Worm (Caenorhabditis elegans): ENCODE data around the gene H05C05.2.

The H05C05.2 gene

DNA sequence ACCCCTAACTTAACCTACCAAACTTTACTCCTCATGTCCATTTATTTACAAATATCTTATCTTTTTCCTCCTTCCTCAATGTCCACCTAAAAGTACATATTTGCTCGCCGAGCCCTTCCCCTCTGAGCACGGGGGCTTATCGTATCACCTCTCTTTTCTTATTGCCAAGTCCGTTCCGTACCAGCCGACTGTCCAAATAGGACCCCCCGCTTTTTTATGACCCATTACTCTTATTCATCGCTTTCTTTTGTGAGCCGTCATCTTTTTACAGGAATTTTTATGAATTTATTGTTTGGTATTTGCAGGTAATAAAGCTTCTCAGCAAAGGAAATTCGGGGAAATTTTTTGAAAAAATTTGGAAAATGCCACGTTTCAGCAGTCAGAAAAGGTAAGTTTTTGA is 16.7 kb upstream of the H05C05.2 start, which contains the start of gene Y55D5A.1:
Gene Y55D5A.1, plus strand, starts transcription at position 301 of the 400 bp plus-strand sequence.
- TF ChIP-seq blmp-1 (tag; optimal IDR thresholded peaks at IDR 0.05) (no peak), drap-1 (GFP tag; optimal IDR thresholded peaks at IDR 0.05) (no peak), elt-1 (tag; optimal IDR thresholded peaks at IDR 0.05; ENCODE audit: borderline replicate concordance, insufficient read depth) (no peak), ceh-43 (GFP tag; optimal IDR thresholded peaks at IDR 0.05) (no peak), nhr-28 (tag; optimal IDR thresholded peaks at IDR 0.05) (no peak), flh-1 (GFP tag; optimal IDR thresholded peaks at IDR 0.05) (no peak), ztf-11 (tag; optimal IDR thresholded peaks at IDR 0.05) (no peak), unc-62 (GFP tag; optimal IDR thresholded peaks at IDR 0.05) (no peak)

DNA sequence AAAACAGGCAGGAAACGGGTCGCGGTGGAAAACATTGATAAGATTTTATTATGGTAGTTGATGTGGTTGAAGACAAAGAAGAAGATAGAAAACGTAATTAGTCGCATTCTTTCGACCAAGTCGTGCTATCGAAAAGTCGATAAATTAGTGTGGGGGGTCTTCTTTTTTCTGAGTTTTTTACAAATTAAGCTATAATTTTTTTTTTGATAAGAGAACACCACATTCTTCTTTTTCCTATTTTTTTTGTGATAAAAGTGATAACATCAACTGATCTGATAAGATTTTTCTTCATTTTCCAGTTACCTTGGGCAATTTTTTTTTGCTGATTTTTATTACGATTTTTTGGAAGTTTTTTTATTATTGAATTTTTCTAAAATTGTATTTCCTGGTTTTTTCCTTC is 15.5 kb upstream of the H05C05.2 start:
- TF ChIP-seq tbx-8 (GFP tag; optimal IDR thresholded peaks at IDR 0.05) = no peak
- TF ChIP-seq lin-13 (tag; optimal IDR thresholded peaks at IDR 0.05) = no peak
- TF ChIP-seq sptf-1 (tag; optimal IDR thresholded peaks at IDR 0.05) = no peak
- no peak for TF ChIP-seq bed-3 (GFP tag; optimal IDR thresholded peaks at IDR 0.05)
- no peak for TF ChIP-seq ces-1 (GFP tag; optimal IDR thresholded peaks at IDR 0.05)
- no peak for TF ChIP-seq lin-32 (GFP tag; optimal IDR thresholded peaks at IDR 0.05)
- TF ChIP-seq ham-2 (GFP tag; optimal IDR thresholded peaks at IDR 0.05) = no peak
- TF ChIP-seq nhr-28 (tag; optimal IDR thresholded peaks at IDR 0.05) = no peak
- TF ChIP-seq ceh-83 (GFP tag; optimal IDR thresholded peaks at IDR 0.05) = no peak

DNA sequence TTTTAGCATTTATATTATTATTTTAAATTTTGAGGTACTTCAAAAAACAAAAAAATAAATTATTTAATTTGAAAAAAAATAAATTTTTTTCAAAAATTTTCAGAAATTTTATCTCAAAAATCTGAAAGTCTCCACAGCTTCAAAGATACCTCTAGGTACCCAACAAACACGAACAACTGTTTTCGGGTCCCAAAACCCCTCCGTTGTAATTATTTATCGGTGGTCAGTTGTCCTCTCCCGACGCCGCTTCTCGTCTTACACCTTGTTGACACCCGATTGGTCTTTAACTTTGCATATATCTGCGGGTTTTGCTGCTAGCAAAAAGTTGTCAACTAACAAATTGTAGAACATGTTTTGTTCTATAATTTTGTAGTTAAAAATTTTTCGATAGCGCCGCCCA is 10.7 kb upstream of the H05C05.2 start:
- TF ChIP-seq mep-1 (tag; optimal IDR thresholded peaks at IDR 0.05) (no peak), hlh-1 (tag; optimal IDR thresholded peaks at IDR 0.05) (peak; percentile 97), zip-8 (tag; optimal IDR thresholded peaks at IDR 0.05) (no peak)

DNA sequence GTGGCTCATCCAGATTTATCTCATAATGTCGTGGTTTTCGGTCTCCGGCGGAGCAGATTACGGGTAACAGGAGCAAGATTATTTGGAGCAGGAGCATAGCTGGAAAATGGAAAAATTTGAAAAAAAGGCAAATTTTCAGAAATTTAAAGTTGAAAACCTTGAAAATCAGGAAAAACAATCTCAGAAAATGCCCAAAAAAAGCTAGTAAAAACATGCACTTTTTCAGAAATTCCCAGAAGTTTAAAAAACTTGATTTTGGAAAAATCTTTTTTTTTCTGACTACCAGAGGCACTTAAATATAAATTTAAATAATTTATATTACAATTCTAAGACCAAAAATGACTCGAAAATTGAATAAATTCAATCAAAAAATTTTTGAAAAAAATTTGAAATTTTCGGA is 10.3 kb upstream of the H05C05.2 start, which contains the start of gene Y55D5A.3:
Gene Y55D5A.3, minus strand, starts transcription at position 101 of the 400 bp plus-strand sequence.
- no peak for TF ChIP-seq cnd-1 (tag; optimal IDR thresholded peaks at IDR 0.05)
- TF ChIP-seq ces-1 (GFP tag; optimal IDR thresholded peaks at IDR 0.05) = no peak
- no peak for TF ChIP-seq sem-2 (GFP tag; optimal IDR thresholded peaks at IDR 0.05)
- no peak for TF ChIP-seq bed-3 (GFP tag; optimal IDR thresholded peaks at IDR 0.05)
- TF ChIP-seq ztf-11 (tag; optimal IDR thresholded peaks at IDR 0.05) = no peak
- no peak for TF ChIP-seq unc-120 (tag; optimal IDR thresholded peaks at IDR 0.05; ENCODE audit: poor library complexity, severe bottlenecking)
- TF ChIP-seq zip-8 (tag; optimal IDR thresholded peaks at IDR 0.05) = no peak

DNA sequence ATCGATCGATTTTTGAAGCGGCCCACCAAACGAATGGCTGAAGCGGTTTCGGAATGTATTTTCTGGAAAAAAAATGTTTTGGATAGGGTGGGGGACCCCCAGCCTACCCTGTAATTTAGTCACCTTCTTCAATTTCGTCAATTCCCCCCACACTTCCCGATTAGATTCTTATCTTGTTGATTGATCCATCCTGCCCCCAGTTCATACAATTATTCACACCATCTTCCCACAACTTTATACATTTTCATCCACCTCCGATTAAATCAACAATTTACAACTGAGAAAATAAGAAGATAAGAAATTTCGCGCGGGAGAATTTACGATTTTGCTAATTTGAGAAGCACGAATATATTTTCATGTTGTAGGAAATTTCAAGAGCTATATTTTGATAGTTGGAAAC is 7.5 kb upstream of the H05C05.2 start:
- peak; percentile 59 for TF ChIP-seq elt-1 (tag; optimal IDR thresholded peaks at IDR 0.05; ENCODE audit: borderline replicate concordance, insufficient read depth)
- no peak for TF ChIP-seq ces-1 (GFP tag; optimal IDR thresholded peaks at IDR 0.05)
- no peak for TF ChIP-seq ham-2 (GFP tag; optimal IDR thresholded peaks at IDR 0.05)
- TF ChIP-seq hlh-1 (tag; optimal IDR thresholded peaks at IDR 0.05) = no peak
- no peak for TF ChIP-seq pha-4 (tag; optimal IDR thresholded peaks at IDR 0.05)
- TF ChIP-seq ceh-43 (GFP tag; optimal IDR thresholded peaks at IDR 0.05) = no peak

DNA sequence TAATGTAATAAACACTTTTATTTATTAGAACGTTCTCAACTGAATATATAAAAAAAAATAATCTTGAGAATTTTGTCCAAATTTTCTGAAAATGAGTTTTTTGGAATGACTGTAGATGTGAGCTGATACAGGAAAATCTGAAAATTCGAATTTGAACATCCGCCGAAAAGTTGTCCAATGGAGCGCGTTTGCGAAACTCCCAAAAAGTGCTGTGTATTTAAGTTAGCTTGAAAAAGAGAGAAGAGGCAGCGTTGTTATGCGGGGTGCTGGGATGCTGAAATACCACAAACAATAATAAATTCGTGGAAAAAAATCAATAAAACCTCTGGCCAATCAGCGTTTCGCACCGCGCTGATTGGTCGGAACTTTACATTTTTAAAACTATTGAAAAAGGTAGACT is 4.8 kb upstream of the H05C05.2 start:
- TF ChIP-seq sptf-1 (tag; optimal IDR thresholded peaks at IDR 0.05) (no peak), lin-32 (GFP tag; optimal IDR thresholded peaks at IDR 0.05) (no peak), ceh-43 (GFP tag; optimal IDR thresholded peaks at IDR 0.05) (no peak), nhr-76 (tag; optimal IDR thresholded peaks at IDR 0.05) (no peak), mep-1 (tag; optimal IDR thresholded peaks at IDR 0.05) (no peak), elt-1 (tag; optimal IDR thresholded peaks at IDR 0.05; ENCODE audit: borderline replicate concordance, insufficient read depth) (no peak), drap-1 (GFP tag; optimal IDR thresholded peaks at IDR 0.05) (no peak), mls-2 (tag; optimal IDR thresholded peaks at IDR 0.05) (no peak), nhr-237 (tag; optimal IDR thresholded peaks at IDR 0.05) (no peak), ceh-39 (tag; optimal IDR thresholded peaks at IDR 0.05) (no peak), elt-3 (tag; optimal IDR thresholded peaks at IDR 0.05) (no peak), snpc-4 (tag; optimal IDR thresholded peaks at IDR 0.05) (no peak), unc-120 (tag; optimal IDR thresholded peaks at IDR 0.05; ENCODE audit: poor library complexity, severe bottlenecking) (no peak), M03D4.4 (tag; optimal IDR thresholded peaks at IDR 0.05) (no peak), lin-13 (tag; optimal IDR thresholded peaks at IDR 0.05) (no peak)
